Worm (Caenorhabditis elegans) whole organism, L4 larva: ENCODE results near the gene npl-10.
A peak's percentile ranks its signal among the peaks of the same experiment; 100 is the strongest.

Experiments
- F26F4.8 ChIP-seq: fragments of 200-800 bp; sonication (Bioruptor generic); conservative IDR thresholded peaks from 2 replicates; pipeline ENCODE4 v1.3.6; 2022; ENCODE audit warnings: missing genetic modification characterization, missing compliant biosample characterization
- F37D6.2 ChIP-seq: sonication (generic microtip); optimal IDR thresholded peaks from 2 replicates; lab custom pipeline; 2016; ENCODE audit warnings: mild to moderate bottlenecking, missing genetic modification characterization, missing compliant biosample characterization
- F44E2.7 ChIP-seq: fragments of 200-800 bp; sonication (Bioruptor generic); IDR thresholded peaks from 2 replicates; pipeline ENCODE4 v2.1.2; 2022; ENCODE audit warnings: missing genetic modification characterization, missing compliant biosample characterization
- Y75B8A.6 ChIP-seq: fragments of 200-800 bp; sonication (Bioruptor generic); IDR thresholded peaks from 2 replicates; pipeline ENCODE4 v1.3.6; 2022; ENCODE audit warnings: missing genetic modification reagents, missing genetic modification characterization, missing compliant biosample characterization
- ZK337.2 ChIP-seq: fragments of 200-800 bp; sonication (Bioruptor generic); IDR thresholded peaks from 2 replicates; pipeline ENCODE4 v1.3.6; 2022; ENCODE audit warnings: missing genetic modification reagents, missing genetic modification characterization, missing compliant biosample characterization
- aly-2 ChIP-seq: sonication (generic microtip); optimal IDR thresholded peaks from 2 replicates; lab custom pipeline; 2018; ENCODE audit warnings: missing biosample characterization, missing genetic modification characterization
- ceh-28 ChIP-seq: fragments of 150-350 bp; optimal IDR thresholded peaks from 2 replicates; lab custom pipeline; 2014; ENCODE audit warnings: missing biosample characterization, missing genetic modification reagents, missing genetic modification characterization
- ceh-32 ChIP-seq: sonication (generic microtip); optimal IDR thresholded peaks from 2 replicates; lab custom pipeline; 2016; ENCODE audit warnings: mild to moderate bottlenecking, missing genetic modification characterization, missing compliant biosample characterization; ENCODE audit not compliant: poor library complexity
- cey-2 ChIP-seq: sonication (generic microtip); optimal IDR thresholded peaks from 3 replicates; lab custom pipeline; 2017; ENCODE audit warnings: missing genetic modification characterization, mild to moderate bottlenecking, missing compliant biosample characterization, antibody characterized with exemption, borderline replicate concordance; ENCODE audit not compliant: insufficient read depth
- daf-16 ChIP-seq, 3 experiments: sonication (generic microtip); optimal IDR thresholded peaks; 2 replicates each; lab custom pipeline; 2016 to 2017; ENCODE audit warnings: missing genetic modification characterization in 3 of 3, missing genetic modification reagents in 3 of 3, mild to moderate bottlenecking in 2 of 3, missing compliant biosample characterization in 2 of 3, missing biosample characterization in 1 of 3, moderate library complexity in 1 of 3
- daf-19 ChIP-seq: fragments of 200-800 bp; sonication (Bioruptor generic); conservative IDR thresholded peaks from 2 replicates; pipeline ENCODE4 v1.3.6; 2022; ENCODE audit warnings: missing genetic modification characterization, missing compliant biosample characterization
- dmd-8 ChIP-seq: fragments of 200-800 bp; sonication (Bioruptor generic); IDR thresholded peaks from 2 replicates; pipeline ENCODE4 v1.3.6; 2022; ENCODE audit warnings: missing genetic modification characterization, missing compliant biosample characterization
- egl-27 ChIP-seq: sonication (generic microtip); optimal IDR thresholded peaks from 3 replicates; lab custom pipeline; 2017; ENCODE audit warnings: missing biosample characterization, missing genetic modification reagents, missing genetic modification characterization
- fkh-10 ChIP-seq: fragments of 150-350 bp; optimal IDR thresholded peaks from 2 replicates; lab custom pipeline; 2014; ENCODE audit warnings: missing biosample characterization, missing genetic modification reagents, missing genetic modification characterization
- gei-8 ChIP-seq: fragments of 200-800 bp; sonication (Bioruptor generic); optimal IDR thresholded peaks from 2 replicates; lab custom pipeline; 2018; ENCODE audit warnings: mild to moderate bottlenecking, missing genetic modification characterization, missing compliant biosample characterization
- hlh-11 ChIP-seq: fragments of 200-800 bp; sonication (Bioruptor generic); optimal IDR thresholded peaks from 2 replicates; lab custom pipeline; 2018; ENCODE audit warnings: mild to moderate bottlenecking, missing genetic modification characterization, missing compliant biosample characterization
- hlh-30 ChIP-seq: sonication (generic microtip); optimal IDR thresholded peaks from 2 replicates; lab custom pipeline; 2017; ENCODE audit warnings: antibody characterized with exemption, mild to moderate bottlenecking, missing genetic modification characterization, missing compliant biosample characterization; ENCODE audit not compliant: insufficient read depth
- hmg-1.1 ChIP-seq: fragments of 200-800 bp; sonication (Bioruptor generic); IDR thresholded peaks from 2 replicates; pipeline ENCODE4 v1.3.6; 2022; ENCODE audit warnings: missing genetic modification reagents, missing genetic modification characterization, missing compliant biosample characterization
- lim-7 ChIP-seq: fragments of 200-800 bp; sonication (Bioruptor generic); IDR thresholded peaks from 2 replicates; pipeline ENCODE4 v1.3.6; 2022; ENCODE audit warnings: missing genetic modification characterization, missing compliant biosample characterization
- lin-15B ChIP-seq: fragments of 150-350 bp; sonication (generic microtip); optimal IDR thresholded peaks from 3 replicates; lab custom pipeline; 2014; ENCODE audit warnings: missing biosample characterization, missing genetic modification characterization
- lin-29 ChIP-seq: fragments of 200-800 bp; sonication (Bioruptor generic); IDR thresholded peaks from 2 replicates; pipeline ENCODE4 v1.3.6; 2022; ENCODE audit warnings: missing genetic modification reagents, missing genetic modification characterization, missing compliant biosample characterization
- mxl-3 ChIP-seq: fragments of 200-800 bp; sonication (Bioruptor generic); optimal IDR thresholded peaks from 2 replicates; lab custom pipeline; 2018; ENCODE audit warnings: mild to moderate bottlenecking, missing genetic modification characterization, missing compliant biosample characterization
- nhr-10 ChIP-seq: fragments of 150-350 bp; optimal IDR thresholded peaks from 2 replicates; lab custom pipeline; 2014; ENCODE audit warnings: missing biosample characterization, missing genetic modification characterization
- nhr-11 ChIP-seq: fragments of 150-350 bp; optimal IDR thresholded peaks from 2 replicates; lab custom pipeline; 2014; ENCODE audit warnings: missing biosample characterization, missing genetic modification characterization
- nhr-111 ChIP-seq: fragments of 200-800 bp; sonication (Bioruptor generic); optimal IDR thresholded peaks from 2 replicates; lab custom pipeline; 2018; ENCODE audit warnings: mild to moderate bottlenecking, missing genetic modification characterization, missing compliant biosample characterization
- nhr-237 ChIP-seq: sonication (generic microtip); optimal IDR thresholded peaks from 2 replicates; lab custom pipeline; 2017; ENCODE audit warnings: missing biosample characterization, missing genetic modification characterization
- nhr-25 ChIP-seq: sonication (generic microtip); optimal IDR thresholded peaks from 2 replicates; lab custom pipeline; 2017; ENCODE audit warnings: missing genetic modification characterization, mild to moderate bottlenecking, missing compliant biosample characterization, antibody characterized with exemption, moderate library complexity, borderline replicate concordance; ENCODE audit not compliant: insufficient read depth
- nhr-28 ChIP-seq: fragments of 150-350 bp; optimal IDR thresholded peaks from 2 replicates; lab custom pipeline; 2014; ENCODE audit warnings: missing biosample characterization, missing genetic modification characterization
- nhr-42 ChIP-seq: fragments of 200-800 bp; sonication (Bioruptor generic); IDR thresholded peaks from 2 replicates; pipeline ENCODE4 v1.3.6; 2022; ENCODE audit warnings: missing genetic modification characterization, missing compliant biosample characterization
- nhr-48 ChIP-seq: sonication (generic microtip); optimal IDR thresholded peaks from 2 replicates; lab custom pipeline; 2016; ENCODE audit warnings: mild to moderate bottlenecking, missing genetic modification characterization, missing compliant biosample characterization
- php-3 ChIP-seq: fragments of 200-800 bp; sonication (Bioruptor generic); IDR thresholded peaks from 2 replicates; pipeline ENCODE4 v1.3.6; 2022; ENCODE audit warnings: missing genetic modification reagents, missing genetic modification characterization, missing compliant biosample characterization
- pqm-1 ChIP-seq: sonication (generic microtip); optimal IDR thresholded peaks from 2 replicates; lab custom pipeline; 2017; ENCODE audit warnings: missing biosample characterization, missing genetic modification characterization
- spr-3 ChIP-seq: fragments of 200-800 bp; sonication (Bioruptor generic); optimal IDR thresholded peaks from 2 replicates; lab custom pipeline; 2018; ENCODE audit warnings: mild to moderate bottlenecking, missing genetic modification characterization, missing compliant biosample characterization
- unc-39 ChIP-seq: sonication (generic microtip); optimal IDR thresholded peaks from 2 replicates; lab custom pipeline; 2017; ENCODE audit warnings: missing biosample characterization, missing genetic modification characterization
- zag-1 ChIP-seq: fragments of 150-350 bp; optimal IDR thresholded peaks from 2 replicates; lab custom pipeline; 2014; ENCODE audit warnings: missing biosample characterization, missing genetic modification characterization

npl-10 gene

ce11 chrIII:3928136-3928535 is 7.6 kb downstream of the npl-10 start, which contains the start of gene F37A8.1:
TSS of gene F37A8.1 (plus strand) at chrIII:3928436.
- TF ChIP-seq nhr-10 (no peak), F26F4.8 (GFP tag; lab: Robert Waterston, UW) (no peak), unc-39 (tag; lab: Kevin White, UChicago) (no peak), F44E2.7 (no peak), ceh-32 (tag; lab: Kevin White, UChicago) (no peak), nhr-25 (tag; lab: Kevin White, UChicago) (no peak), daf-19 (GFP tag; lab: Robert Waterston, UW) (no peak), nhr-48 (tag; lab: Kevin White, UChicago) (no peak), pqm-1 (tag; lab: Kevin White, UChicago) (no peak), nhr-111 (GFP tag; lab: Kevin White, UChicago) (no peak)

- TF ChIP-seq nhr-11 (peak; percentile 67), hlh-11 (tag; lab: Kevin White, UChicago) (peak; percentile 50), fkh-10 (GFP tag; lab: Kevin White, UChicago) (no peak), mxl-3 (GFP tag; lab: Kevin White, UChicago) (peak; percentile 28), hmg-1.1 (GFP tag; lab: Robert Waterston, UW) (0 out of 2 replicates have a peak, but pooled peaks have one; percentile 26), lim-7 (GFP tag; lab: Robert Waterston, UW) (no peak), F37D6.2 (no peak), daf-16 (GFP tag; optimal IDR thresholded peaks at IDR 0.05; lab: Kevin White, UChicago) (peak in 1 of 2 experiments; percentile 42), daf-16 (tag; optimal IDR thresholded peaks at IDR 0.05; lab: Kevin White, UChicago) (no peak), hlh-30 (tag; lab: Kevin White, UChicago) (no peak), php-3 (GFP tag; lab: Robert Waterston, UW) (no peak), ZK337.2 (no peak), cey-2 (tag; lab: Kevin White, UChicago) (no peak), nhr-28 (tag; lab: Kevin White, UChicago) (no peak), dmd-8 (GFP tag; lab: Robert Waterston, UW) (no peak), nhr-42 (no peak), aly-2 (tag; lab: Kevin White, UChicago) (no peak)
These were observed 8.3 kb downstream of the npl-10 start for ce11 chrIII:3927450-3927849.

- TF ChIP-seq pqm-1 (tag; lab: Kevin White, UChicago) (peak; percentile 54), Y75B8A.6 (no peak), zag-1 (tag; lab: Kevin White, UChicago) (no peak)
- TF ChIP-seq, all 104 proteins: peak for 1
These were observed 8.9 kb downstream of the npl-10 start for ce11 chrIII:3926801-3927200.

ce11 chrIII:3926116-3926515 is 9.6 kb downstream of the npl-10 start, which contains the start of gene ZK1058.9:
TSS of gene ZK1058.9 (minus strand) at chrIII:3926216.
- TF ChIP-seq ceh-28: no peak
- TF ChIP-seq lin-15B (tag; lab: Kevin White, UChicago): no peak
- no peak for TF ChIP-seq zag-1 (tag; lab: Kevin White, UChicago)
- TF ChIP-seq hmg-1.1 (GFP tag; lab: Robert Waterston, UW): no peak
- TF ChIP-seq egl-27: no peak
- TF ChIP-seq lin-29 (GFP tag; lab: Robert Waterston, UW): no peak
- no peak for TF ChIP-seq gei-8 (GFP tag; lab: Kevin White, UChicago)
- no peak for TF ChIP-seq nhr-237 (tag; lab: Kevin White, UChicago)
- no peak for TF ChIP-seq php-3 (GFP tag; lab: Robert Waterston, UW)
- TF ChIP-seq spr-3: no peak
- TF ChIP-seq, all 104 proteins: peak for 0
